Fruit fly (Drosophila melanogaster): ENCODE data around the gene poe.

Gene poe

DNA sequence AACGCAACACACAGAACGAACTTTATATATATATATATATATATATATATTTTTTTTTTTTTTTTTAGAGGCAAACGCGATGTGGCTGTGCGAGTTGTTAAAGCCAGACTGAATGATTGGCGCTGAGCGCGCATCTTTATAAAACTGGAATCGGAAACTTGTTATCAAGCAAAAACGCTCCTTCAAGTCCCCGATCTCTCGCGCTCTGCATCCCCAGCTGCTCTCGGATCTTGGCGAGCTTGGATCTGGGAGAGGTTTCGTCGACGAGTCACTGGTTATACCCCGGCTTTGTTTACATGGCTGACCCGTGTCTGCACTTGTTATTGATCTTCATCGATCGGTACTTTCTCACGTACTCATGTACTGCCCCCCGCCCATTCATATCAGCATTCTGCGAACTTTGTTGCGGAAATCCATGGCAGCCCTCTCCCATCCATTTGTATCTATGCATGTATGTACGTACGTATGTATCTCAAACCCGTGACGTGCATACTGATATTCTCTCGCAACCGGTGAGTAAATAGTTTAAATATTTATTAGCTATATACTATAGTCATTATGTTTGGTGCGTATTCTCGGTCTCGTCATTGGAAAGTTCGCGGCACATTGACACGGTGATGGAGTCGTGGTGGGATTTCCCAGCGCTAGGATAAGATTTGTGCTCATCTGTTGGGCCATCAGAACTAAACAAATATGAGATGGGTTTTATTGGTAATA lies 64.1 kb downstream of the poe start, which contains the start of gene Spn28Dc (continued):
- TF ChIP-seq tio (GFP tag; optimal IDR thresholded peaks at IDR 0.05) = no peak
- no peak for TF ChIP-seq CG32772 (GFP tag; IDR thresholded peaks at IDR 0.05)
- TF ChIP-seq Fer1 (GFP tag; optimal IDR thresholded peaks at IDR 0.05) = no peak
- no peak for TF ChIP-seq pfk (GFP tag; optimal IDR thresholded peaks at IDR 0.05)
- TF ChIP-seq Pdp1 (GFP tag; optimal IDR thresholded peaks at IDR 0.05) = no peak
- no peak for TF ChIP-seq CG9727 (GFP tag; optimal IDR thresholded peaks at IDR 0.05)
- TF ChIP-seq gsb-n (tag; optimal IDR thresholded peaks at IDR 0.05) = no peak
- no peak for TF ChIP-seq dysf (GFP tag; IDR thresholded peaks at IDR 0.05)
- no peak for TF ChIP-seq CG9609 (GFP tag; optimal IDR thresholded peaks at IDR 0.05)
- no peak for TF ChIP-seq CG14667 (GFP tag; IDR thresholded peaks at IDR 0.05)
- TF ChIP-seq Med (GFP tag) = peak; percentile 80
- no peak for TF ChIP-seq Mes4 (GFP tag; optimal IDR thresholded peaks at IDR 0.05)
- no peak for TF ChIP-seq CG1529 (GFP tag; optimal IDR thresholded peaks at IDR 0.05)
- peak; percentile 74 for TF ChIP-seq nom (GFP tag; optimal IDR thresholded peaks at IDR 0.05)
- no peak for TF ChIP-seq CG4617 (GFP tag; optimal IDR thresholded peaks at IDR 0.05; ENCODE audit: borderline replicate concordance)
- no peak for TF ChIP-seq repo (GFP tag; optimal IDR thresholded peaks at IDR 0.05)
- TF ChIP-seq Ada2b (GFP tag; IDR thresholded peaks at IDR 0.05) = no peak
- TF ChIP-seq Xrp1 (GFP tag; IDR thresholded peaks at IDR 0.05) = no peak
- no peak for TF ChIP-seq cad (GFP tag; optimal IDR thresholded peaks at IDR 0.05)
- TF ChIP-seq CG6689 (GFP tag; IDR thresholded peaks at IDR 0.05) = no peak
- peak; percentile 31 for TF ChIP-seq Jarid2 (GFP tag; optimal IDR thresholded peaks at IDR 0.05)
- no peak for TF ChIP-seq CG11456 (GFP tag; IDR thresholded peaks at IDR 0.05)
- no peak for TF ChIP-seq Rfx (GFP tag; IDR thresholded peaks at IDR 0.05)
- no peak for TF ChIP-seq ato (GFP tag; IDR thresholded peaks at IDR 0.05; ENCODE audit: partially characterized antibody)
- no peak for TF ChIP-seq CG17385 (GFP tag; optimal IDR thresholded peaks at IDR 0.05)
- TF ChIP-seq Gug (GFP tag; IDR thresholded peaks at IDR 0.05) = no peak
- peak in 1 of 2 experiments; percentile 48 for TF ChIP-seq Trl (optimal IDR thresholded peaks at IDR 0.05)
- no peak for TF ChIP-seq Trl (GFP tag; optimal IDR thresholded peaks at IDR 0.05)
- TF ChIP-seq CG8765 (GFP tag; IDR thresholded peaks at IDR 0.05) = no peak
- TF ChIP-seq CG34376 (GFP tag; optimal IDR thresholded peaks at IDR 0.05) = peak; percentile 63
- TF ChIP-seq fd96Cb (tag; optimal IDR thresholded peaks at IDR 0.05) = no peak
- no peak for TF ChIP-seq CG17829 (tag; optimal IDR thresholded peaks at IDR 0.05)
- no peak for TF ChIP-seq Atf3 (GFP tag; optimal IDR thresholded peaks at IDR 0.05)
- no peak for TF ChIP-seq hkb (optimal IDR thresholded peaks at IDR 0.05)
- TF ChIP-seq hkb (GFP tag; IDR thresholded peaks at IDR 0.05) = no peak
- TF ChIP-seq Camta (GFP tag; optimal IDR thresholded peaks at IDR 0.05) = no peak
- 0 out of 4 replicates have a peak, but pooled peaks have one; percentile 55 for TF ChIP-seq chinmo (GFP tag; IDR thresholded peaks at IDR 0.05; ENCODE audit: partially characterized antibody)

DNA sequence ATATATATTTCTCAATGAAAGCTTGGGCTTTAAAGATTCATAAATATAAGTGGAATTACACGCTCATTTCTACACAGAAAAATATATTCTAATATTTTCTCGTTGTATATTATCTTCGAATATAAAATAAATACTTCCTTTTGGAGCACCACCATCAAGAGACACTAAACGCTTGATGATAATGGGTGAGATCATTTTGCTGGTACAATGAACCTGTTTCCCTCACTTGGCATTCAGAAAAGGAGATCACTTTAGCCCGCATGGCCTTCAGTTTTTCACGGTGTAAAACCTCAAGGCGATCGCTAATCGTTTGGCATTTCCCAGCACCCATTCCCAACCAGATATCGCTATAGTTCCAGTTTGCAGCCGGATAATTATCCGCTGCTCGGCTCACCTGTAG lies 65.4 kb downstream of the poe start:
- TF ChIP-seq prd (optimal IDR thresholded peaks at IDR 0.05) (no peak), prd (GFP tag; IDR thresholded peaks at IDR 0.05) (peak; percentile 26; the same call in 1 of the 3 replicates), vvl (GFP tag; IDR thresholded peaks at IDR 0.05) (no peak), Dip2 (GFP tag; IDR thresholded peaks at IDR 0.05) (no peak), CG18011 (GFP tag; optimal IDR thresholded peaks at IDR 0.05) (no peak), MTF-1 (GFP tag; optimal IDR thresholded peaks at IDR 0.05; ENCODE audit: borderline replicate concordance) (no peak), Drgx (GFP tag; IDR thresholded peaks at IDR 0.05) (peak; percentile 48), Atf6 (GFP tag; IDR thresholded peaks at IDR 0.05) (0 out of 2 replicates have a peak, but pooled peaks have one; percentile 8), slbo (GFP tag; IDR thresholded peaks at IDR 0.05) (peak; percentile 27; the same call in 1 of the 2 replicates), CG7987 (GFP tag; optimal IDR thresholded peaks at IDR 0.05) (no peak), lab (GFP tag; optimal IDR thresholded peaks at IDR 0.05) (peak; percentile 17), CG3281 (GFP tag; optimal IDR thresholded peaks at IDR 0.05) (peak; percentile 20), CG2120 (GFP tag; optimal IDR thresholded peaks at IDR 0.05) (peak; percentile 14), lbe (GFP tag; optimal IDR thresholded peaks at IDR 0.05) (peak; percentile 39), NFAT (GFP tag; IDR thresholded peaks at IDR 0.05) (peak; percentile 15; the same call in 1 of the 2 replicates), al (GFP tag; IDR thresholded peaks at IDR 0.05) (peak; percentile 11; the same call in 1 of the 2 replicates), ham (GFP tag; IDR thresholded peaks at IDR 0.05) (no peak)
